Fruit fly (Drosophila melanogaster): ENCODE data around the gene CG13045.

The CG13045 gene

dm6 chr3L:16309972-16310371, 19.2 kb upstream of the CG13045 start (continued):
- TF ChIP-seq Hsf (GFP tag; optimal IDR thresholded peaks at IDR 0.05), result no peak
- no peak for TF ChIP-seq chn (GFP tag; optimal IDR thresholded peaks at IDR 0.05)
- no peak for TF ChIP-seq ac (GFP tag; optimal IDR thresholded peaks at IDR 0.05)
- no peak for TF ChIP-seq CG7839 (tag; optimal IDR thresholded peaks at IDR 0.05)
- TF ChIP-seq CG13287 (GFP tag; IDR thresholded peaks at IDR 0.05; ENCODE audit: partially characterized antibody), result no peak
- TF ChIP-seq Atf3 (GFP tag; optimal IDR thresholded peaks at IDR 0.05), result no peak
- no peak for TF ChIP-seq CkIIα-i1 (GFP tag; IDR thresholded peaks at IDR 0.05)
- TF ChIP-seq org-1 (GFP tag; optimal IDR thresholded peaks at IDR 0.05), result peak; percentile 37
- no peak for TF ChIP-seq amos (GFP tag; IDR thresholded peaks at IDR 0.05; ENCODE audit: partially characterized antibody)
- TF ChIP-seq CG11456 (GFP tag; IDR thresholded peaks at IDR 0.05), result 0 out of 3 replicates have a peak, but pooled peaks have one; percentile 50
- no peak for TF ChIP-seq ewg (GFP tag; optimal IDR thresholded peaks at IDR 0.05)
- TF ChIP-seq CG6175 (GFP tag; IDR thresholded peaks at IDR 0.05), result no peak
- no peak for TF ChIP-seq TFAM (GFP tag; optimal IDR thresholded peaks at IDR 0.05)
- TF ChIP-seq CG17361 (GFP tag; IDR thresholded peaks at IDR 0.05), result no peak
- TF ChIP-seq CG9437 (GFP tag; optimal IDR thresholded peaks at IDR 0.05), result no peak
- no peak for TF ChIP-seq Hand (GFP tag; optimal IDR thresholded peaks at IDR 0.05)
- TF ChIP-seq insv (GFP tag; optimal IDR thresholded peaks at IDR 0.05), result no peak
- TF ChIP-seq zf30C (GFP tag; optimal IDR thresholded peaks at IDR 0.05), result no peak
- TF ChIP-seq CG4707 (GFP tag; optimal IDR thresholded peaks at IDR 0.05), result no peak
- TF ChIP-seq CG5953 (GFP tag; IDR thresholded peaks at IDR 0.05), result no peak
- TF ChIP-seq Rx (GFP tag; IDR thresholded peaks at IDR 0.05), result no peak
- 0 out of 3 replicates have a peak, but pooled peaks have one; percentile 33 for TF ChIP-seq Aef1 (GFP tag; IDR thresholded peaks at IDR 0.05)
- no peak for TF ChIP-seq Hmx (GFP tag; optimal IDR thresholded peaks at IDR 0.05)
- TF ChIP-seq CG10147 (GFP tag; optimal IDR thresholded peaks at IDR 0.05), result no peak
- TF ChIP-seq CG2712 (tag; optimal IDR thresholded peaks at IDR 0.05), result no peak
- no peak for TF ChIP-seq GATAe (GFP tag; conservative IDR thresholded peaks at IDR 0.05)
- peak; percentile 72 for TF ChIP-seq lab (GFP tag; optimal IDR thresholded peaks at IDR 0.05)
- TF ChIP-seq CG13894 (tag; optimal IDR thresholded peaks at IDR 0.05), result no peak
- TF ChIP-seq ara (GFP tag; IDR thresholded peaks at IDR 0.05), result 0 out of 2 replicates have a peak, but pooled peaks have one; percentile 14
- TF ChIP-seq CG16779 (GFP tag; IDR thresholded peaks at IDR 0.05), result no peak
- no peak for TF ChIP-seq dimm (GFP tag; IDR thresholded peaks at IDR 0.05)
- TF ChIP-seq Fer3 (tag; optimal IDR thresholded peaks at IDR 0.05), result peak; percentile 2
- TF ChIP-seq H2.0 (GFP tag; IDR thresholded peaks at IDR 0.05), result peak; percentile 49; the same call in 1 of the 2 replicates
- TF ChIP-seq Drgx (GFP tag; IDR thresholded peaks at IDR 0.05), result peak; percentile 86
- 0 out of 3 replicates have a peak, but pooled peaks have one; percentile 14 for TF ChIP-seq dysf (GFP tag; IDR thresholded peaks at IDR 0.05)
- TF ChIP-seq Abd-B (GFP tag; optimal IDR thresholded peaks at IDR 0.05), result no peak
- TF ChIP-seq CG11085 (GFP tag; IDR thresholded peaks at IDR 0.05), result no peak
- TF ChIP-seq CG9817 (tag; optimal IDR thresholded peaks at IDR 0.05), result peak; percentile 63
- TF ChIP-seq MTF-1 (GFP tag; optimal IDR thresholded peaks at IDR 0.05; ENCODE audit: borderline replicate concordance), result no peak
- no peak for TF ChIP-seq CG7786 (GFP tag; optimal IDR thresholded peaks at IDR 0.05)
- TF ChIP-seq al (GFP tag; IDR thresholded peaks at IDR 0.05), result 0 out of 2 replicates have a peak, but pooled peaks have one; percentile 25
- TF ChIP-seq HLH54F (GFP tag; optimal IDR thresholded peaks at IDR 0.05), result no peak
- no peak for TF ChIP-seq Dref (GFP tag; IDR thresholded peaks at IDR 0.05)
- no peak for TF ChIP-seq Ssrp (tag; optimal IDR thresholded peaks at IDR 0.05)
- no peak for TF ChIP-seq vnd (GFP tag; IDR thresholded peaks at IDR 0.05; ENCODE audit: partially characterized antibody)
- TF ChIP-seq Spps (tag; optimal IDR thresholded peaks at IDR 0.05), result no peak
- no peak for TF ChIP-seq CG1603 (tag; optimal IDR thresholded peaks at IDR 0.05)
- no peak for TF ChIP-seq zen2 (GFP tag; IDR thresholded peaks at IDR 0.05; ENCODE audit: partially characterized antibody)
- peak; percentile 37; the same call in 1 of the 2 replicates for TF ChIP-seq CG14014 (GFP tag; IDR thresholded peaks at IDR 0.05)
- no peak for TF ChIP-seq yki (optimal IDR thresholded peaks at IDR 0.05)
- peak; percentile 4 for TF ChIP-seq pho (GFP tag; optimal IDR thresholded peaks at IDR 0.05)

Measured in whole organism, embryonic.